Fruit fly (Drosophila melanogaster) whole organism, pupa: ENCODE results near the gene CG13062.

Experiments
- CG10348 ChIP-seq: fragments of 200-800 bp; sonication (Bioruptor generic); IDR thresholded peaks from 2 replicates; pipeline ENCODE4 v1.3.6; 2022; ENCODE audit warnings: missing biosample characterization, missing genetic modification characterization
- CG13204 ChIP-seq: fragments of 200-800 bp; sonication (Bioruptor generic); optimal IDR thresholded peaks from 2 replicates; lab custom pipeline; 2018; ENCODE audit warnings: missing biosample characterization, mild to moderate bottlenecking, missing genetic modification characterization, moderate library complexity
- CG15710 ChIP-seq: fragments of 200-800 bp; sonication (Bioruptor generic); optimal IDR thresholded peaks from 2 replicates; lab custom pipeline; 2018; ENCODE audit warnings: missing biosample characterization, mild to moderate bottlenecking, missing genetic modification characterization, moderate library complexity
- CG17806 ChIP-seq: fragments of 200-800 bp; sonication (Bioruptor generic); optimal IDR thresholded peaks from 2 replicates; lab custom pipeline; 2018; ENCODE audit warnings: missing biosample characterization, mild to moderate bottlenecking, missing genetic modification characterization, moderate library complexity
- CG32121 ChIP-seq: fragments of 200-800 bp; sonication (Bioruptor generic); IDR thresholded peaks from 2 replicates; pipeline ENCODE4 v1.3.6; 2022; ENCODE audit warnings: missing biosample characterization, missing genetic modification characterization
- CG34367 ChIP-seq: fragments of 200-800 bp; sonication (Bioruptor generic); optimal IDR thresholded peaks from 2 replicates; lab custom pipeline; 2018; ENCODE audit warnings: missing biosample characterization, mild to moderate bottlenecking, missing genetic modification characterization
- CG4496 ChIP-seq: fragments of 200-800 bp; sonication (Bioruptor generic); IDR thresholded peaks from 3 replicates; pipeline ENCODE4 v1.3.6; 2022; ENCODE audit warnings: missing biosample characterization, missing genetic modification characterization
- CG8159 ChIP-seq: fragments of 200-800 bp; sonication (Bioruptor generic); optimal IDR thresholded peaks from 3 replicates; lab custom pipeline; 2018; ENCODE audit warnings: missing biosample characterization, mild to moderate bottlenecking, missing genetic modification characterization, moderate library complexity
- CG9948 ChIP-seq: fragments of 200-800 bp; sonication (Bioruptor generic); optimal IDR thresholded peaks from 2 replicates; lab custom pipeline; 2018; ENCODE audit warnings: missing biosample characterization, mild to moderate bottlenecking, missing genetic modification characterization, moderate library complexity
- D1 ChIP-seq: fragments of 200-800 bp; sonication (Bioruptor generic); optimal IDR thresholded peaks from 2 replicates; lab custom pipeline; 2018; ENCODE audit warnings: missing biosample characterization, mild to moderate bottlenecking, missing genetic modification characterization, moderate library complexity
- EcR ChIP-seq: fragments of 200-800 bp; sonication (Bioruptor generic); optimal IDR thresholded peaks from 3 replicates; lab custom pipeline; 2019; ENCODE audit warnings: missing biosample characterization, missing genetic modification characterization, mild to moderate bottlenecking, moderate library complexity, missing genetic modification reagents
- Pif1B ChIP-seq: fragments of 200-800 bp; sonication (Bioruptor generic); optimal IDR thresholded peaks from 3 replicates; lab custom pipeline; 2016; ENCODE audit warnings: missing biosample characterization, missing genetic modification characterization
- fd96Ca ChIP-seq: fragments of 200-800 bp; sonication (Bioruptor generic); IDR thresholded peaks from 3 replicates; pipeline ENCODE4 v1.3.6; 2022; ENCODE audit warnings: missing biosample characterization, missing genetic modification characterization

- TF ChIP-seq CG9948 (tag; lab: Kevin White, UChicago) (no peak), CG15710 (no peak), EcR (GFP tag; lab: Kevin White, UChicago) (no peak), CG34367 (no peak), Pif1B (GFP tag; lab: Kevin White, UChicago) (no peak), CG17806 (tag; lab: Kevin White, UChicago) (no peak), fd96Ca (GFP tag; lab: Robert Waterston, UW) (no peak), D1 (tag; lab: Kevin White, UChicago) (no peak), CG4496 (GFP tag; lab: Robert Waterston, UW) (no peak), CG32121 (GFP tag; lab: Robert Waterston, UW) (no peak), CG8159 (tag; lab: Kevin White, UChicago) (no peak), CG10348 (GFP tag; lab: Robert Waterston, UW) (no peak), CG13204 (no peak)
These were observed 43.2 kb upstream of the CG13062 start, which contains the start of the genes CG34248 and CG13067 for dm6 chr3L:16270802-16271332.
